Fruit fly (Drosophila melanogaster): ENCODE data around the gene CG31087.

- no peak for TF ChIP-seq Snoo (tag; optimal IDR thresholded peaks at IDR 0.05)
- TF ChIP-seq fd96Ca (GFP tag; IDR thresholded peaks at IDR 0.05) = no peak
- TF ChIP-seq CG9948 (tag; optimal IDR thresholded peaks at IDR 0.05) = no peak
These were observed 9.0 kb upstream of the CG31087 start, which contains the start of gene CG10562 for dm6 chr3R:25322657-25323056.

Data from whole organism, pupa.